Worm (Caenorhabditis elegans) whole organism, L1 larva: ENCODE results near the gene rla-2.

Experiments used
- C16A3.4 ChIP-seq: fragments of 150-350 bp; optimal IDR thresholded peaks from 2 replicates; lab custom pipeline; 2014; ENCODE audit warnings: missing biosample characterization, missing genetic modification characterization
- Y116A8C.19 ChIP-seq: sonication (generic microtip); optimal IDR thresholded peaks from 2 replicates; lab custom pipeline; 2016; ENCODE audit warnings: missing compliant biosample characterization, missing genetic modification characterization, borderline replicate concordance
- aly-2 ChIP-seq: fragments of 150-350 bp; optimal IDR thresholded peaks from 2 replicates; lab custom pipeline; 2014; ENCODE audit warnings: missing biosample characterization, missing genetic modification characterization
- blmp-1 ChIP-seq: fragments of 150-350 bp; optimal IDR thresholded peaks from 2 replicates; lab custom pipeline; 2014; ENCODE audit warnings: missing biosample characterization, missing genetic modification characterization
- ceh-63 ChIP-seq: fragments of 200-800 bp; sonication (Bioruptor generic); optimal IDR thresholded peaks from 2 replicates; lab custom pipeline; 2018; ENCODE audit warnings: mild to moderate bottlenecking, missing genetic modification characterization, missing compliant biosample characterization
- ceh-88 ChIP-seq: fragments of 200-800 bp; sonication (Bioruptor generic); IDR thresholded peaks from 2 replicates; pipeline ENCODE4 v1.3.6; 2022; ENCODE audit warnings: missing genetic modification characterization, missing compliant biosample characterization
- ces-1 ChIP-seq: fragments of 150-350 bp; optimal IDR thresholded peaks from 2 replicates; lab custom pipeline; 2014; ENCODE audit warnings: missing biosample characterization, missing genetic modification reagents, missing genetic modification characterization
- efl-3 ChIP-seq: fragments of 200-800 bp; sonication (Bioruptor generic); optimal IDR thresholded peaks from 2 replicates; lab custom pipeline; 2018; ENCODE audit warnings: mild to moderate bottlenecking, missing genetic modification characterization, missing compliant biosample characterization
- egl-13 ChIP-seq: sonication (generic microtip); optimal IDR thresholded peaks from 2 replicates; lab custom pipeline; 2016; ENCODE audit warnings: missing genotype, missing genetic modification reagents, missing genetic modification characterization, missing compliant biosample characterization
- elt-2 ChIP-seq: sonication (generic microtip); optimal IDR thresholded peaks from 2 replicates; lab custom pipeline; 2016; ENCODE audit warnings: missing genetic modification characterization, mild to moderate bottlenecking, inconsistent platforms, missing compliant biosample characterization, missing genetic modification reagents
- fkh-4 ChIP-seq: sonication (generic microtip); optimal IDR thresholded peaks from 2 replicates; lab custom pipeline; 2016; ENCODE audit warnings: missing compliant biosample characterization, missing genetic modification characterization, borderline replicate concordance
- grh-1 ChIP-seq: fragments of 200-800 bp; sonication (Bioruptor generic); IDR thresholded peaks from 2 replicates; pipeline ENCODE4 v1.3.6; 2022; ENCODE audit warnings: missing genetic modification reagents, missing genetic modification characterization, missing compliant biosample characterization
- hpl-2 ChIP-seq: fragments of 150-350 bp; optimal IDR thresholded peaks from 2 replicates; lab custom pipeline; 2014; ENCODE audit warnings: missing biosample characterization, missing genetic modification reagents, missing genetic modification characterization
- jun-1 ChIP-seq: fragments of 150-350 bp; optimal IDR thresholded peaks from 2 replicates; lab custom pipeline; 2014; ENCODE audit warnings: missing biosample characterization, missing genetic modification reagents, missing genetic modification characterization
- lin-14 ChIP-seq: fragments of 200-800 bp; sonication (Bioruptor generic); optimal IDR thresholded peaks from 2 replicates; lab custom pipeline; 2018; ENCODE audit warnings: mild to moderate bottlenecking, missing genetic modification characterization, moderate library complexity, missing compliant biosample characterization
- lin-39 ChIP-seq: fragments of 150-350 bp; optimal IDR thresholded peaks from 2 replicates; lab custom pipeline; 2014; ENCODE audit warnings: missing biosample characterization, missing genetic modification reagents, missing genetic modification characterization
- lir-3 ChIP-seq: sonication (generic microtip); optimal IDR thresholded peaks from 2 replicates; lab custom pipeline; 2016; ENCODE audit warnings: mild to moderate bottlenecking, missing genetic modification characterization, moderate library complexity, missing compliant biosample characterization; ENCODE audit not compliant: poor library complexity
- lsy-2 ChIP-seq, 2 experiments: fragments of 150-350 bp; optimal IDR thresholded peaks; 2 replicates each; lab custom pipeline; 2014; ENCODE audit warnings: missing biosample characterization in 2 of 2, missing genetic modification characterization in 2 of 2
- mdl-1 ChIP-seq, 2 experiments: fragments of 150-350 bp; optimal IDR thresholded peaks; 2 replicates each; lab custom pipeline; 2014 to 2017; ENCODE audit warnings: missing biosample characterization in 2 of 2, missing genetic modification characterization in 2 of 2, inconsistent platforms in 1 of 2
- mep-1 ChIP-seq: fragments of 150-350 bp; optimal IDR thresholded peaks from 2 replicates; lab custom pipeline; 2014; ENCODE audit warnings: missing biosample characterization, missing genetic modification characterization
- nhr-11 ChIP-seq: fragments of 150-350 bp; optimal IDR thresholded peaks from 2 replicates; lab custom pipeline; 2014; ENCODE audit warnings: missing biosample characterization, missing genetic modification characterization
- nhr-12 ChIP-seq: sonication (generic microtip); optimal IDR thresholded peaks from 2 replicates; lab custom pipeline; 2017; ENCODE audit warnings: missing biosample characterization, missing genetic modification characterization
- nhr-19 ChIP-seq: fragments of 200-800 bp; sonication (Bioruptor generic); conservative IDR thresholded peaks from 2 replicates; pipeline ENCODE4 v1.3.6; 2022; ENCODE audit warnings: missing genetic modification characterization, missing compliant biosample characterization
- nhr-20 ChIP-seq: sonication (generic microtip); optimal IDR thresholded peaks from 2 replicates; lab custom pipeline; 2016; ENCODE audit warnings: mild to moderate bottlenecking, missing genetic modification characterization, missing compliant biosample characterization
- nhr-47 ChIP-seq: sonication (generic microtip); optimal IDR thresholded peaks from 2 replicates; lab custom pipeline; 2016; ENCODE audit warnings: mild to moderate bottlenecking, missing genetic modification characterization, moderate library complexity, missing compliant biosample characterization
- nhr-71 ChIP-seq: sonication (generic microtip); optimal IDR thresholded peaks from 2 replicates; lab custom pipeline; 2016; ENCODE audit warnings: mild to moderate bottlenecking, missing genetic modification characterization, moderate library complexity, missing compliant biosample characterization
- nhr-77 ChIP-seq: fragments of 150-350 bp; optimal IDR thresholded peaks from 2 replicates; lab custom pipeline; 2014; ENCODE audit warnings: missing biosample characterization, missing genetic modification characterization
- nhr-85 ChIP-seq: sonication (generic microtip); peaks from one replicate; lab custom pipeline; 2016; ENCODE audit warnings: missing genetic modification characterization, inconsistent platforms, missing compliant biosample characterization
- nhr-90 ChIP-seq: sonication (generic microtip); optimal IDR thresholded peaks from 2 replicates; lab custom pipeline; 2016; ENCODE audit warnings: mild to moderate bottlenecking, missing genetic modification characterization, missing compliant biosample characterization; ENCODE audit not compliant: poor library complexity
- pag-3 ChIP-seq: sonication (generic microtip); optimal IDR thresholded peaks from 2 replicates; lab custom pipeline; 2017; ENCODE audit warnings: missing genetic modification characterization, mild to moderate bottlenecking, missing compliant biosample characterization, antibody characterized with exemption, borderline replicate concordance; ENCODE audit not compliant: insufficient read depth
- pax-3 ChIP-seq: fragments of 200-800 bp; sonication (Bioruptor generic); optimal IDR thresholded peaks from 2 replicates; lab custom pipeline; 2018; ENCODE audit warnings: mild to moderate bottlenecking, missing genetic modification characterization, moderate library complexity, missing compliant biosample characterization
- rnt-1 ChIP-seq: sonication (generic microtip); optimal IDR thresholded peaks from 2 replicates; lab custom pipeline; 2016; ENCODE audit warnings: mild to moderate bottlenecking, missing genetic modification characterization, moderate library complexity, missing compliant biosample characterization
- skn-1 ChIP-seq: fragments of 150-350 bp; optimal IDR thresholded peaks from 2 replicates; lab custom pipeline; 2014; ENCODE audit warnings: missing biosample characterization, missing genetic modification characterization
- snpc-4 ChIP-seq: fragments of 150-350 bp; optimal IDR thresholded peaks from 2 replicates; lab custom pipeline; 2014; ENCODE audit warnings: missing biosample characterization, missing genetic modification characterization
- snu-23 ChIP-seq: sonication (generic microtip); optimal IDR thresholded peaks from 2 replicates; lab custom pipeline; 2016; ENCODE audit warnings: missing genetic modification characterization, missing compliant biosample characterization
- sup-37 ChIP-seq: fragments of 200-800 bp; sonication (Bioruptor generic); optimal IDR thresholded peaks from 2 replicates; lab custom pipeline; 2018; ENCODE audit warnings: mild to moderate bottlenecking, missing genetic modification characterization, missing compliant biosample characterization
- tbx-2 ChIP-seq: sonication (generic microtip); optimal IDR thresholded peaks from 2 replicates; lab custom pipeline; 2016; ENCODE audit warnings: missing genetic modification characterization, missing compliant biosample characterization
- tlp-1 ChIP-seq: fragments of 150-350 bp; optimal IDR thresholded peaks from 2 replicates; lab custom pipeline; 2014; ENCODE audit warnings: missing biosample characterization, missing genetic modification characterization
- unc-130 ChIP-seq: fragments of 150-350 bp; optimal IDR thresholded peaks from 2 replicates; lab custom pipeline; 2017; ENCODE audit warnings: missing biosample characterization, missing genetic modification characterization, inconsistent platforms
- unc-86 ChIP-seq: sonication (generic microtip); optimal IDR thresholded peaks from 2 replicates; lab custom pipeline; 2016; ENCODE audit warnings: missing genetic modification characterization, missing compliant biosample characterization
- vab-15 ChIP-seq: sonication (generic microtip); optimal IDR thresholded peaks from 2 replicates; lab custom pipeline; 2017; ENCODE audit warnings: missing genotype, mild to moderate bottlenecking, missing genetic modification characterization, missing compliant biosample characterization
- xbp-1 ChIP-seq: sonication (generic microtip); optimal IDR thresholded peaks from 2 replicates; lab custom pipeline; 2016; ENCODE audit warnings: missing genetic modification characterization, missing compliant biosample characterization

Gene rla-2

ce11 chrIV:13390770-13391169 lies 20.7 kb upstream of the rla-2 start:
- no peak for TF ChIP-seq jun-1 (tag; lab: Kevin White, UChicago)
- TF ChIP-seq unc-86 (tag; lab: Kevin White, UChicago), result no peak
- peak; percentile 0 for TF ChIP-seq nhr-47 (tag; lab: Kevin White, UChicago)

- TF ChIP-seq C16A3.4 (tag; lab: Kevin White, UChicago) (no peak), nhr-11 (tag; lab: Kevin White, UChicago) (no peak), egl-13 (tag; lab: Kevin White, UChicago) (no peak), lin-39 (tag; lab: Kevin White, UChicago) (no peak), mdl-1 (tag; optimal IDR thresholded peaks at IDR 0.05; lab: Kevin White, UChicago) (no peak), tlp-1 (tag; lab: Kevin White, UChicago) (no peak), unc-130 (tag; lab: Kevin White, UChicago) (no peak), ceh-63 (no peak), rnt-1 (tag; lab: Kevin White, UChicago) (no peak), sup-37 (GFP tag; lab: Kevin White, UChicago) (no peak), jun-1 (tag; lab: Kevin White, UChicago) (no peak), Y116A8C.19 (tag; lab: Kevin White, UChicago) (no peak), vab-15 (tag; lab: Kevin White, UChicago) (no peak), pag-3 (tag; lab: Kevin White, UChicago) (no peak)
Measured at ce11 chrIV:13389237-13389636, 19.2 kb upstream of the rla-2 start.

- TF ChIP-seq unc-130 (tag; lab: Kevin White, UChicago) (no peak), nhr-71 (tag; lab: Kevin White, UChicago) (peak; percentile 42), nhr-85 (tag; lab: Kevin White, UChicago) (peak; percentile 65), nhr-90 (tag; lab: Kevin White, UChicago) (peak; percentile 30), tbx-2 (tag; lab: Kevin White, UChicago) (peak; percentile 12), snu-23 (GFP tag; lab: Kevin White, UChicago) (peak; percentile 17), aly-2 (tag; lab: Kevin White, UChicago) (peak; percentile 47), blmp-1 (tag; lab: Kevin White, UChicago) (no peak), nhr-47 (tag; lab: Kevin White, UChicago) (peak; percentile 16), nhr-20 (tag; lab: Kevin White, UChicago) (peak; percentile 3)
Measured at ce11 chrIV:13388779-13389178, 18.7 kb upstream of the rla-2 start.

ce11 chrIV:13386903-13387302 lies 16.8 kb upstream of the rla-2 start, which contains the start of gene lsm-3:
Gene lsm-3 (plus strand): TSS chrIV:13387203.
- TF ChIP-seq ces-1 (GFP tag; lab: Kevin White, UChicago) (no peak), fkh-4 (tag; lab: Kevin White, UChicago) (no peak), lin-39 (tag; lab: Kevin White, UChicago) (no peak), lsy-2 (tag; optimal IDR thresholded peaks at IDR 0.05; lab: Kevin White, UChicago) (no peak), sup-37 (GFP tag; lab: Kevin White, UChicago) (no peak), nhr-85 (tag; lab: Kevin White, UChicago) (no peak), ceh-63 (no peak), nhr-71 (tag; lab: Kevin White, UChicago) (no peak), efl-3 (GFP tag; lab: Kevin White, UChicago) (no peak), nhr-77 (no peak), tbx-2 (tag; lab: Kevin White, UChicago) (no peak), nhr-19 (GFP tag; lab: Robert Waterston, UW) (no peak), xbp-1 (tag; lab: Kevin White, UChicago) (no peak), skn-1 (no peak)

- TF ChIP-seq nhr-85 (tag; lab: Kevin White, UChicago), result peak; percentile 78
- TF ChIP-seq C16A3.4 (tag; lab: Kevin White, UChicago), result peak; percentile 94
- TF ChIP-seq snu-23 (GFP tag; lab: Kevin White, UChicago), result peak; percentile 83
- no peak for TF ChIP-seq nhr-11 (tag; lab: Kevin White, UChicago)
- TF ChIP-seq elt-2 (tag; lab: Kevin White, UChicago), result peak; percentile 12
- peak; percentile 28 for TF ChIP-seq snpc-4 (tag; lab: Kevin White, UChicago)
- peak; percentile 31 for TF ChIP-seq pax-3 (tag; lab: Kevin White, UChicago)
- peak; percentile 84 for TF ChIP-seq nhr-71 (tag; lab: Kevin White, UChicago)
- TF ChIP-seq hpl-2 (GFP tag; lab: Kevin White, UChicago), result peak; percentile 47
- TF ChIP-seq ceh-88, result no peak
- TF ChIP-seq grh-1, result 0 out of 2 replicates have a peak, but pooled peaks have one; percentile 32
- TF ChIP-seq ceh-63, result no peak
- TF ChIP-seq lin-14, result peak; percentile 76
- TF ChIP-seq lir-3 (tag; lab: Kevin White, UChicago), result peak; percentile 65
- TF ChIP-seq nhr-20 (tag; lab: Kevin White, UChicago), result peak; percentile 72
- TF ChIP-seq jun-1 (tag; lab: Kevin White, UChicago), result peak; percentile 64
- TF ChIP-seq nhr-12 (tag; lab: Kevin White, UChicago), result no peak
- peak; percentile 75 for TF ChIP-seq tbx-2 (tag; lab: Kevin White, UChicago)
- TF ChIP-seq mep-1 (tag; lab: Kevin White, UChicago), result peak; percentile 67
Measured at ce11 chrIV:13386043-13386442, 16.0 kb upstream of the rla-2 start, which contains the start of the genes Y62E10A.20, Y62E10A.23 and mdt-9. Gene Y62E10A.20 (minus strand): TSS chrIV:13386091. Gene Y62E10A.23 (plus strand): TSS chrIV:13386324. Gene mdt-9 (plus strand): TSS chrIV:13386380.
